Worm (Caenorhabditis elegans) whole organism, young adult: ENCODE measurements around the gene gstk-1.

Experiments
- F33H1.4 ChIP-seq: fragments of 200-800 bp; sonication (Bioruptor generic); IDR thresholded peaks from 2 replicates; pipeline ENCODE4 v1.3.6; 2022; ENCODE audit warnings: missing genetic modification reagents, missing genetic modification characterization, missing compliant biosample characterization
- F37B4.10 ChIP-seq: fragments of 200-800 bp; sonication (Bioruptor generic); IDR thresholded peaks from 2 replicates; pipeline ENCODE4 v1.3.6; 2022; ENCODE audit warnings: missing genetic modification characterization, missing compliant biosample characterization
- F57C9.4 ChIP-seq: sonication (generic microtip); optimal IDR thresholded peaks from 2 replicates; lab custom pipeline; 2017; ENCODE audit warnings: mild to moderate bottlenecking, missing genetic modification characterization, missing compliant biosample characterization
- Y53G8AR.9 ChIP-seq: fragments of 200-800 bp; sonication (Bioruptor generic); conservative IDR thresholded peaks from 2 replicates; pipeline ENCODE4 v1.3.6; 2022; ENCODE audit warnings: missing genetic modification reagents, missing genetic modification characterization, missing compliant biosample characterization
- attf-3 ChIP-seq: fragments of 200-800 bp; sonication (Bioruptor generic); conservative IDR thresholded peaks from 2 replicates; pipeline ENCODE4 v1.3.6; 2022; ENCODE audit warnings: missing genetic modification reagents, missing genetic modification characterization, missing compliant biosample characterization
- bed-2 ChIP-seq: fragments of 200-800 bp; sonication (Bioruptor generic); IDR thresholded peaks from 2 replicates; pipeline ENCODE4 v1.3.6; 2022; ENCODE audit warnings: missing genetic modification reagents, missing genetic modification characterization, missing compliant biosample characterization
- ekl-4 ChIP-seq: fragments of 200-800 bp; sonication (Bioruptor generic); IDR thresholded peaks from 2 replicates; pipeline ENCODE4 v1.3.6; 2022; ENCODE audit warnings: missing genetic modification reagents, missing genetic modification characterization, missing compliant biosample characterization
- fkh-3 ChIP-seq: sonication (generic microtip); optimal IDR thresholded peaks from 2 replicates; lab custom pipeline; 2016; ENCODE audit warnings: mild to moderate bottlenecking, missing genetic modification characterization, missing compliant biosample characterization
- lin-54 ChIP-seq: fragments of 200-800 bp; sonication (Bioruptor generic); optimal IDR thresholded peaks from 2 replicates; lab custom pipeline; 2018; ENCODE audit warnings: mild to moderate bottlenecking, missing genetic modification characterization, missing compliant biosample characterization
- nfya-1 ChIP-seq: sonication (generic microtip); optimal IDR thresholded peaks from 2 replicates; lab custom pipeline; 2017; ENCODE audit warnings: antibody characterized with exemption, missing compliant biosample characterization, missing genetic modification characterization, borderline replicate concordance; ENCODE audit not compliant: insufficient read depth
- nhr-120 ChIP-seq: fragments of 200-800 bp; sonication (Bioruptor generic); IDR thresholded peaks from 2 replicates; pipeline ENCODE4 v1.3.6; 2022; ENCODE audit warnings: missing genetic modification characterization, missing compliant biosample characterization
- tlf-1 ChIP-seq: fragments of 200-800 bp; sonication (Bioruptor generic); optimal IDR thresholded peaks from 2 replicates; lab custom pipeline; 2018; ENCODE audit warnings: mild to moderate bottlenecking, missing genetic modification characterization, missing compliant biosample characterization

DNA sequence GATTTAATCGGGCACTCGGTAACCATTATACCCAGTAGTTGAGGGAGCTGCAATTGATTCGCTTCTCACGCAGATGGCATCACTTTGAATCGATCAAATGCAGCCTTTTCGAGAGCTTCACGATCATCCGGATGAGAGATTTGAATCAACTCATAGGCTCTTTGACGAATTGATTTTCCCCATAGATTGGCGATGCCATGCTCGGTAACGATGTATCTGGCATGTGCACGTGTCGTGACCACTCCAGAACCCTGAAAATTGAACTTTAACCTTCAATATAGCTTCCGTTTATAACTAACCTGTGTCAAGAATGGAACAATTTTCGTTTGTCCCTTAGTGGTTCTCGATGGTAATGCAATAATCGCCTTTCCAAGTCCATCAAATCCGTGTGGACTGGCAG, 27.7 kb downstream of the gstk-1 start:
- TF ChIP-seq fkh-3, result no peak
- TF ChIP-seq F37B4.10 (GFP tag; lab: Robert Waterston, UW), result no peak
- TF ChIP-seq attf-3 (GFP tag; lab: Robert Waterston, UW), result no peak
- TF ChIP-seq tlf-1 (GFP tag; lab: Kevin White, UChicago), result no peak
- TF ChIP-seq lin-54 (GFP tag; lab: Kevin White, UChicago), result no peak
- no peak for TF ChIP-seq F33H1.4 (GFP tag; lab: Robert Waterston, UW)
- TF ChIP-seq F57C9.4 (tag; lab: Kevin White, UChicago), result no peak
- TF ChIP-seq nfya-1, result no peak
- no peak for TF ChIP-seq bed-2
- no peak for TF ChIP-seq ekl-4 (GFP tag; lab: Robert Waterston, UW)
- TF ChIP-seq Y53G8AR.9 (GFP tag; lab: Robert Waterston, UW), result no peak
- no peak for TF ChIP-seq nhr-120
